Worm (Caenorhabditis elegans): ENCODE measurements around the gene agt-2.

ce11 chrII:5387217-5387616, 13.6 kb upstream of the agt-2 start, which contains the start of gene ccpp-6:
- no peak for TF ChIP-seq elt-2 (tag; optimal IDR thresholded peaks at IDR 0.05)
- TF ChIP-seq fos-1 (tag; optimal IDR thresholded peaks at IDR 0.05), result no peak
- no peak for TF ChIP-seq nhr-76 (tag; optimal IDR thresholded peaks at IDR 0.05)
- no peak for TF ChIP-seq ceh-63 (GFP tag; optimal IDR thresholded peaks at IDR 0.05)
- TF ChIP-seq ztf-4 (tag; optimal IDR thresholded peaks at IDR 0.05), result no peak
- no peak for TF ChIP-seq nhr-11 (tag; optimal IDR thresholded peaks at IDR 0.05)
- TF ChIP-seq jun-1 (tag; optimal IDR thresholded peaks at IDR 0.05), result no peak
- TF ChIP-seq egl-27 (tag; optimal IDR thresholded peaks at IDR 0.05), result no peak
- TF ChIP-seq nhr-28 (tag; optimal IDR thresholded peaks at IDR 0.05), result no peak
- TF ChIP-seq blmp-1 (tag; optimal IDR thresholded peaks at IDR 0.05), result no peak
- TF ChIP-seq irx-1 (tag; optimal IDR thresholded peaks at IDR 0.05), result no peak
- TF ChIP-seq hpl-2 (GFP tag; optimal IDR thresholded peaks at IDR 0.05), result no peak
